Fruit fly (Drosophila melanogaster): ENCODE measurements around the gene COX7B.

DNA sequence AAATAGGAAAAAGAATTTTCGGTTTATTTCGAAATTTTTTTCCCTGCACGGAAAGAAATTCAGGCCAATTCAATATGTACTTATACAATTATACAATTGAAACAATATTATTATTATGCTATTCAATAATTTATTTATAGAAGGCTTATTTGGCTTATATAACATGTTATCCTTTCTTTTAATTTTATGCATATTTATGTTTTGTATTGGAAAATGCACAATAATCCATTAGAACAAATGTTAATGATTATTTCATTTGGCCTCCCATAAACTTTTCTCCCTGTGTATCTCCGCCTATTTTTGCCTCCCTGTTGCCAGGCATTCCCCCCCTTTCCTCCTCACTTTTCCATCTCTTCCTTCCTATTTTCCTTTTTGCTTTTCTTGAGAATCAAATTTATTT, 22.6 kb downstream of the COX7B start:
- TF ChIP-seq CTCF (optimal IDR thresholded peaks at IDR 0.05) (no peak), CG8478 (optimal IDR thresholded peaks at IDR 0.05) (no peak)

All from S2 (cell line).